Fruit fly (Drosophila melanogaster): ENCODE data around the gene CG11815.
A peak's percentile ranks its signal among the peaks of the same experiment; 100 is the strongest.

The CG11815 gene

dm6 chr3L:1947463-1948126, 23.4 kb downstream of the CG11815 start, which contains the start of the genes mu2 and Cnb (continued):
- TF ChIP-seq sr (GFP tag; IDR thresholded peaks at IDR 0.05) = no peak
- TF ChIP-seq MBD-R2 (GFP tag; IDR thresholded peaks at IDR 0.05) = peak; percentile 92
- no peak for TF ChIP-seq CG13894 (tag; optimal IDR thresholded peaks at IDR 0.05)
- no peak for TF ChIP-seq sc (optimal IDR thresholded peaks at IDR 0.05)
- no peak for TF ChIP-seq sc (GFP tag; optimal IDR thresholded peaks at IDR 0.05)
- TF ChIP-seq CG32532 (GFP tag; IDR thresholded peaks at IDR 0.05) = peak; percentile 29; the same call in 1 of the 2 replicates
- TF ChIP-seq Ada2b (GFP tag; IDR thresholded peaks at IDR 0.05) = no peak
- TF ChIP-seq Dll (GFP tag; IDR thresholded peaks at IDR 0.05; ENCODE audit: partially characterized antibody) = peak; percentile 86
- peak; percentile 73 for TF ChIP-seq phol (tag; optimal IDR thresholded peaks at IDR 0.05)
- peak; percentile 24 for TF ChIP-seq Elba2 (GFP tag; optimal IDR thresholded peaks at IDR 0.05)
- TF ChIP-seq CG11560 (tag; IDR thresholded peaks at IDR 0.05) = no peak
- TF ChIP-seq tio (GFP tag; optimal IDR thresholded peaks at IDR 0.05) = no peak
- TF ChIP-seq emc (GFP tag; optimal IDR thresholded peaks at IDR 0.05) = no peak
- peak; percentile 72 for TF ChIP-seq MESR4 (GFP tag; optimal IDR thresholded peaks at IDR 0.05)
- peak; percentile 83 for TF ChIP-seq Doc3 (GFP tag; IDR thresholded peaks at IDR 0.05; ENCODE audit: partially characterized antibody)
- peak in 1 of 2 experiments; percentile 32 for TF ChIP-seq crp (GFP tag; optimal IDR thresholded peaks at IDR 0.05)
- TF ChIP-seq CG10209 (GFP tag; optimal IDR thresholded peaks at IDR 0.05) = no peak
- no peak for TF ChIP-seq slp2 (GFP tag; optimal IDR thresholded peaks at IDR 0.05)
- TF ChIP-seq CG13287 (GFP tag; IDR thresholded peaks at IDR 0.05; ENCODE audit: partially characterized antibody) = peak; percentile 89
- TF ChIP-seq CG2875 (GFP tag; optimal IDR thresholded peaks at IDR 0.05) = no peak
- peak; percentile 51 for TF ChIP-seq Ets97D (GFP tag; optimal IDR thresholded peaks at IDR 0.05)
- no peak for TF ChIP-seq CG17359 (tag; optimal IDR thresholded peaks at IDR 0.05)
- no peak for TF ChIP-seq org-1 (GFP tag; optimal IDR thresholded peaks at IDR 0.05)
- TF ChIP-seq sisA (GFP tag; IDR thresholded peaks at IDR 0.05) = no peak
- no peak for TF ChIP-seq luna (GFP tag; optimal IDR thresholded peaks at IDR 0.05)
- TF ChIP-seq usp (GFP tag; optimal IDR thresholded peaks at IDR 0.05) = no peak
- no peak for TF ChIP-seq CG31365 (tag; optimal IDR thresholded peaks at IDR 0.05)
- TF ChIP-seq CG18764 (GFP tag; optimal IDR thresholded peaks at IDR 0.05) = no peak
- no peak for TF ChIP-seq ken (GFP tag; IDR thresholded peaks at IDR 0.05)
- TF ChIP-seq fd3F (GFP tag; optimal IDR thresholded peaks at IDR 0.05) = no peak
- TF ChIP-seq CG10321 (GFP tag; IDR thresholded peaks at IDR 0.05) = 0 out of 2 replicates have a peak, but pooled peaks have one; percentile 32
- no peak for TF ChIP-seq pita (GFP tag; optimal IDR thresholded peaks at IDR 0.05)
- TF ChIP-seq Ptx1 (GFP tag; IDR thresholded peaks at IDR 0.05) = 0 out of 2 replicates have a peak, but pooled peaks have one; percentile 10
- no peak for TF ChIP-seq CG10267 (tag; optimal IDR thresholded peaks at IDR 0.05)
- no peak for TF ChIP-seq sug (tag; optimal IDR thresholded peaks at IDR 0.05)
- TF ChIP-seq fu2 (GFP tag; optimal IDR thresholded peaks at IDR 0.05) = peak; percentile 19
- TF ChIP-seq CG13296 (GFP tag; optimal IDR thresholded peaks at IDR 0.05) = no peak
- TF ChIP-seq Ssrp (tag; optimal IDR thresholded peaks at IDR 0.05) = no peak
- TF ChIP-seq bigmax (GFP tag; optimal IDR thresholded peaks at IDR 0.05) = no peak
- TF ChIP-seq NFAT (GFP tag; IDR thresholded peaks at IDR 0.05) = 0 out of 2 replicates have a peak, but pooled peaks have one; percentile 44
- no peak for TF ChIP-seq Hmr (GFP tag; optimal IDR thresholded peaks at IDR 0.05)
- no peak for TF ChIP-seq vfl (GFP tag; optimal IDR thresholded peaks at IDR 0.05)
- no peak for TF ChIP-seq dimm (GFP tag; IDR thresholded peaks at IDR 0.05)
- no peak for TF ChIP-seq zfh1 (GFP tag; IDR thresholded peaks at IDR 0.05)
- no peak for TF ChIP-seq CG17829 (tag; optimal IDR thresholded peaks at IDR 0.05)
- peak; percentile 96 for TF ChIP-seq crol (GFP tag; IDR thresholded peaks at IDR 0.05)
- no peak for TF ChIP-seq run (tag; optimal IDR thresholded peaks at IDR 0.05)
- TF ChIP-seq CG4360 (GFP tag; IDR thresholded peaks at IDR 0.05) = no peak
- no peak for TF ChIP-seq CG11696 (GFP tag; IDR thresholded peaks at IDR 0.05)
- no peak for TF ChIP-seq insv (GFP tag; optimal IDR thresholded peaks at IDR 0.05)
- no peak for TF ChIP-seq CG11247 (GFP tag; IDR thresholded peaks at IDR 0.05)
